Worm (Caenorhabditis elegans) whole organism, L2 larva: ENCODE data around the gene srx-24.

ENCODE experiments used
- C34F6.9 ChIP-seq: fragments of 150-350 bp; optimal IDR thresholded peaks from 2 replicates; lab custom pipeline; 2014; ENCODE audit warnings: missing biosample characterization, missing genetic modification characterization
- F13H6.1 ChIP-seq: sonication (generic microtip); optimal IDR thresholded peaks from 2 replicates; lab custom pipeline; 2016; ENCODE audit warnings: missing genetic modification characterization, missing compliant biosample characterization
- R02D3.7 ChIP-seq: fragments of 150-350 bp; optimal IDR thresholded peaks from 2 replicates; lab custom pipeline; 2014; ENCODE audit warnings: missing biosample characterization, missing genetic modification characterization
- Y55F3AM.14 ChIP-seq: fragments of 200-800 bp; sonication (Bioruptor generic); optimal IDR thresholded peaks from 2 replicates; lab custom pipeline; 2018; ENCODE audit warnings: mild to moderate bottlenecking, missing genetic modification characterization, missing compliant biosample characterization
- ZK546.5 ChIP-seq: sonication (generic microtip); optimal IDR thresholded peaks from 2 replicates; lab custom pipeline; 2017; ENCODE audit warnings: missing biosample characterization, missing genetic modification characterization
- alr-1 ChIP-seq: fragments of 150-350 bp; optimal IDR thresholded peaks from 2 replicates; lab custom pipeline; 2014; ENCODE audit warnings: missing biosample characterization, missing genetic modification characterization
- ama-1 ChIP-seq: fragments of 150-350 bp; optimal IDR thresholded peaks from 2 replicates; lab custom pipeline; 2018; ENCODE audit warnings: inconsistent platforms
- ceh-16 ChIP-seq: fragments of 150-350 bp; optimal IDR thresholded peaks from 2 replicates; lab custom pipeline; 2014; ENCODE audit warnings: missing biosample characterization, missing genetic modification characterization
- crh-2 ChIP-seq: sonication (generic microtip); optimal IDR thresholded peaks from 2 replicates; lab custom pipeline; 2017; ENCODE audit warnings: missing biosample characterization, missing genetic modification characterization
- elt-1 ChIP-seq: fragments of 150-350 bp; optimal IDR thresholded peaks from 2 replicates; lab custom pipeline; 2014; ENCODE audit warnings: missing biosample characterization, missing genetic modification characterization
- fos-1 ChIP-seq: fragments of 150-350 bp; optimal IDR thresholded peaks from 2 replicates; lab custom pipeline; 2014; ENCODE audit warnings: missing biosample characterization, missing genetic modification characterization
- gmeb-1 ChIP-seq: fragments of 150-350 bp; optimal IDR thresholded peaks from 2 replicates; lab custom pipeline; 2014; ENCODE audit warnings: missing biosample characterization, missing genetic modification characterization
- lin-11 ChIP-seq: fragments of 150-350 bp; sonication (generic microtip); optimal IDR thresholded peaks from 2 replicates; lab custom pipeline; 2014; ENCODE audit warnings: missing biosample characterization, missing genetic modification characterization, inconsistent platforms, mixed read lengths
- lin-13 ChIP-seq: fragments of 150-350 bp; optimal IDR thresholded peaks from 2 replicates; lab custom pipeline; 2014; ENCODE audit warnings: missing biosample characterization, missing genetic modification reagents, missing genetic modification characterization
- lin-39 ChIP-seq: fragments of 150-350 bp; optimal IDR thresholded peaks from 2 replicates; lab custom pipeline; 2014; ENCODE audit warnings: missing biosample characterization, missing genetic modification reagents, missing genetic modification characterization
- lsy-2 ChIP-seq, 2 experiments: fragments of 150-350 bp in 1 of 2; sonication (generic microtip) in 1 of 2; optimal IDR thresholded peaks; 2 replicates each; lab custom pipeline; 2014 to 2017; ENCODE audit warnings: missing biosample characterization in 2 of 2, missing genetic modification characterization in 2 of 2
- mbf-1 ChIP-seq: sonication (generic microtip); optimal IDR thresholded peaks from 2 replicates; lab custom pipeline; 2017; ENCODE audit warnings: missing biosample characterization, missing genetic modification characterization
- nhr-10 ChIP-seq: sonication (generic microtip); optimal IDR thresholded peaks from 2 replicates; lab custom pipeline; 2017; ENCODE audit warnings: missing biosample characterization, missing genetic modification characterization
- nhr-11 ChIP-seq: fragments of 150-350 bp; optimal IDR thresholded peaks from 2 replicates; lab custom pipeline; 2014; ENCODE audit warnings: missing biosample characterization, missing genetic modification characterization
- nhr-12 ChIP-seq: fragments of 150-350 bp; optimal IDR thresholded peaks from 2 replicates; lab custom pipeline; 2014; ENCODE audit warnings: missing biosample characterization, missing genetic modification characterization
- nhr-129 ChIP-seq: fragments of 150-350 bp; optimal IDR thresholded peaks from 2 replicates; lab custom pipeline; 2014; ENCODE audit warnings: missing biosample characterization, missing genetic modification characterization
- nhr-23 ChIP-seq: fragments of 150-350 bp; optimal IDR thresholded peaks from 2 replicates; lab custom pipeline; 2014; ENCODE audit warnings: missing biosample characterization, missing genetic modification reagents, missing genetic modification characterization
- nhr-237 ChIP-seq: fragments of 150-350 bp; optimal IDR thresholded peaks from 2 replicates; lab custom pipeline; 2014; ENCODE audit warnings: missing biosample characterization, missing genetic modification characterization
- nhr-25 ChIP-seq: fragments of 150-350 bp; sonication (generic microtip); optimal IDR thresholded peaks from 3 replicates; lab custom pipeline; 2014; ENCODE audit warnings: missing biosample characterization, missing genetic modification characterization
- nhr-77 ChIP-seq: fragments of 150-350 bp; optimal IDR thresholded peaks from 2 replicates; lab custom pipeline; 2014; ENCODE audit warnings: missing biosample characterization, missing genetic modification characterization
- peb-1 ChIP-seq: fragments of 150-350 bp; optimal IDR thresholded peaks from 2 replicates; lab custom pipeline; 2014; ENCODE audit warnings: missing biosample characterization, missing genetic modification characterization
- sem-4 ChIP-seq: fragments of 150-350 bp; optimal IDR thresholded peaks from 2 replicates; lab custom pipeline; 2014; ENCODE audit warnings: missing biosample characterization, missing genetic modification reagents, missing genetic modification characterization
- skn-1 ChIP-seq: sonication (generic microtip); optimal IDR thresholded peaks from 2 replicates; lab custom pipeline; 2017; ENCODE audit warnings: missing biosample characterization, missing genetic modification characterization
- sma-3 ChIP-seq: sonication (generic microtip); optimal IDR thresholded peaks from 2 replicates; lab custom pipeline; 2016; ENCODE audit warnings: missing genetic modification reagents, missing genetic modification characterization, missing compliant biosample characterization
- sma-9 ChIP-seq, 2 experiments: fragments of 150-350 bp in 1 of 2; sonication (generic microtip) in 1 of 2; optimal IDR thresholded peaks; 2 replicates each; lab custom pipeline; 2014 to 2016; ENCODE audit warnings: missing genetic modification characterization in 2 of 2, mild to moderate bottlenecking in 1 of 2, missing biosample characterization in 1 of 2, missing compliant biosample characterization in 1 of 2, missing genetic modification reagents in 1 of 2, moderate library complexity in 1 of 2
- snpc-4 ChIP-seq: fragments of 150-350 bp; optimal IDR thresholded peaks from 2 replicates; lab custom pipeline; 2014; ENCODE audit warnings: missing biosample characterization, missing genetic modification characterization
- unc-39 ChIP-seq: fragments of 150-350 bp; optimal IDR thresholded peaks from 2 replicates; lab custom pipeline; 2014; ENCODE audit warnings: missing biosample characterization, missing genetic modification characterization
- unc-62 ChIP-seq: fragments of 150-350 bp; optimal IDR thresholded peaks from 2 replicates; lab custom pipeline; 2014; ENCODE audit warnings: missing biosample characterization, missing genetic modification reagents, missing genetic modification characterization
- zag-1 ChIP-seq: fragments of 150-350 bp; optimal IDR thresholded peaks from 2 replicates; lab custom pipeline; 2014; ENCODE audit warnings: missing biosample characterization, missing genetic modification characterization
- ztf-11 ChIP-seq: sonication (generic microtip); optimal IDR thresholded peaks from 2 replicates; lab custom pipeline; 2017; ENCODE audit warnings: missing biosample characterization, missing genetic modification characterization
- ztf-4 ChIP-seq: fragments of 150-350 bp; optimal IDR thresholded peaks from 2 replicates; lab custom pipeline; 2014; ENCODE audit warnings: missing biosample characterization, missing genetic modification characterization

The srx-24 gene

DNA sequence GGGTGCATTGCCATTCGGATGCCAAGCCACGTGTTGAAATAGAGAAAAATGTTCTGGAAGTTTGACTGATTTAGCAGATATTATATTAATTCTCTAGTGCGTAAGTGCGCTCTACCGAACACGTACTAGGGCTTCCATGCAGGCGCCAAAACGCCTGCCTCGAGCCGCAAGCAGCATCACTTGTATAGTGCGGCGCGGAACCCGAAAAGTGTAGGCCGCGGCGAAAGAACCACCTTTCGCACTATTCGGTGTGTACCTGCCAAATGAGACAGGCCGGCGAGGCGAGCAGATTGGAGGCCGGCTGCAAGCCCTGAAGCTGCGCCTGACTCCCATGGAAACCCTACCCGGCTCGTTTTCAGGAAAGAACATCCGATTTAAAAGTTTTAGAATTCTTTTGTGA lies 10.3 kb downstream of the srx-24 start:
- TF ChIP-seq mbf-1 (tag; lab: Kevin White, UChicago): no peak
- TF ChIP-seq elt-1 (tag; lab: Kevin White, UChicago): no peak
- no peak for TF ChIP-seq Y55F3AM.14
- TF ChIP-seq snpc-4: peak; percentile 8

DNA sequence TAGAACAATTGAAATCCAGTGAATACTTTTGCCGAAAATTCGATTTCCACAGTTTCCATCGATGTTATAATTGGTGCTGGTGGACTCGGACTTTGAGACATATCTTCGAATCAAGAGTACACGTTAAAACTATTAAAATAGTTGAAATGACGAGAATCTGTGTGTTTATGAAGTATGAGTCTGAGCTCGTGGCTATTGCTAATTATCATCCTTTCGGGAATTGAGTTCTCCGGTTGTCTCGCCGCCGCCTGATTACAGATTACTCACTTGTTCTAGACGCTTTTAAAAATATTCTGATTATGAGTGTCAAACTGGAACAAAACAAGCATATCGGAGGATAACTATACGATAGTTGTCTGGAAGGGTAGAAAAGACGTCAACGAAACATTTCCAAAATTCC lies 11.7 kb downstream of the srx-24 start, which contains the start of gene srg-56:
Gene srg-56, minus strand, starts transcription at position 101 of the 400 bp plus-strand sequence.
- no peak for TF ChIP-seq nhr-129 (tag; lab: Kevin White, UChicago)
- no peak for TF ChIP-seq elt-1 (tag; lab: Kevin White, UChicago)
- TF ChIP-seq lin-11 (tag; lab: Kevin White, UChicago): no peak
- TF ChIP-seq ztf-4 (tag; lab: Kevin White, UChicago): no peak
- no peak for TF ChIP-seq nhr-12 (tag; lab: Kevin White, UChicago)

DNA sequence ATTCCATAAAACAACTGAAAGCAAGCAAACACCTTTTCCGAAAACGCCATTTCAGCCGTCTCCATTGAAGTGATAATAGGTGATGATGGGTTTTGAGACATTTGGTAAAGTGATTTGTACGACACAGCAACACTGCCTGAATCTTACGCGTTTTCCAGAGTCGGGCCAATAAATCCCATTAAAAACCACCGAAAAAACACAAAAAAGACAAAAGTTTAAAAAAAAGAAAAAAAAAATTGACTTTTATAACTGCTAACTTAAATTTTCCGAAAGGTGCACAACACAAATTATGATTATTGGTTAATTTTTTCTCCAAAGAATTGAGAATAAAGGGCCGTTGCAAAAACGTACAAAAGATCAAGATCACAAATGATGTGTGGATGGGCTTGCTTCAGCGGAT lies 15.5 kb downstream of the srx-24 start, which contains the start of gene srg-57:
Gene srg-57, minus strand, starts transcription at position 101 of the 400 bp plus-strand sequence.
- no peak for TF ChIP-seq lin-11 (tag; lab: Kevin White, UChicago)
- TF ChIP-seq alr-1 (tag; lab: Kevin White, UChicago): no peak
- no peak for TF ChIP-seq fos-1 (tag; lab: Kevin White, UChicago)
- TF ChIP-seq sma-3 (GFP tag; lab: Kevin White, UChicago): no peak
- TF ChIP-seq zag-1 (tag; lab: Kevin White, UChicago): no peak
- TF ChIP-seq lsy-2 (tag; optimal IDR thresholded peaks at IDR 0.05; lab: Kevin White, UChicago): no peak
- TF ChIP-seq peb-1: no peak
- no peak for TF ChIP-seq ceh-16 (tag; lab: Kevin White, UChicago)
- no peak for TF ChIP-seq nhr-25 (tag; lab: Kevin White, UChicago)
- no peak for TF ChIP-seq sem-4 (tag; lab: Kevin White, UChicago)
- TF ChIP-seq nhr-77 (tag; lab: Kevin White, UChicago): no peak
- no peak for TF ChIP-seq skn-1 (tag; lab: Kevin White, UChicago)
- no peak for TF ChIP-seq nhr-237 (tag; lab: Kevin White, UChicago)
- no peak for TF ChIP-seq nhr-23 (tag; lab: Kevin White, UChicago)
- no peak for TF ChIP-seq unc-39

DNA sequence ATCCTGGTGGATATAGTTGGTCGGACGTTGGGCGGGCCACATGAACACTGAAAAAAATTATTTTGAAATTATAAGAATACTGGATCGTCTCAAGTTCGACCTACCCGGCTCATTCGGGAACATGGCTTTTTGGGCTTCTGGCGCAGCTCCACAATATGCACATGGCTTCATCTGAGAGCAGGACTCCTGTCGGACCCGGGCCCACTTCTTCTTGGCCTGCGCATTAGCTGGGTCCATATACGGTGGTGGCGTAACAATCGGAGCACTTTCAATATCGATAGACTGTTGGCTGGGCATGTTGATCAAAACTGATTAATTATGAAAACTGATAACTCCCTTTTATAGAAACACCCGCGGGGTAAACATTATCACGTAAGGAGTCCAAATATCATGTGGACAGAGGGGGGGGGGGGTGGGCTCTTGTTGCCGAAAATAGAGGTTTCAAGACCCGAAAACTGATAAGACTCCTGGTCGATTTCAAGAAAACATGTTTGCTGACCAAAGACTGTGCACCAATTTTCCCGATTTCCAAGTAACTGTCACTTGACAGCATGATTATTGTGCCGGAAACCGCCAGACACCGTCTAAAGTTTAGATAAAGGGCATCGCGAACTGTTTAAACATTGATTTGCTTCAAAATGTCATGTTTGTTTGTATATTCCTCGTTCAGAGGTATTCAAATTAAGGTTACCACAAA lies 19.0 kb downstream of the srx-24 start, which contains the start of gene dod-3:
Gene dod-3, minus strand, starts transcription at position 315 of the 697 bp plus-strand sequence.
- no peak for TF ChIP-seq lin-13 (GFP tag; lab: Kevin White, UChicago)
- no peak for TF ChIP-seq unc-62 (GFP tag; lab: Kevin White, UChicago)
- no peak for TF ChIP-seq ztf-4 (tag; lab: Kevin White, UChicago)
- TF ChIP-seq F13H6.1 (tag; lab: Kevin White, UChicago): peak; percentile 57
- TF ChIP-seq, all 48 proteins: peak for 1

- TF ChIP-seq nhr-129 (tag; lab: Kevin White, UChicago): no peak
- TF ChIP-seq zag-1 (tag; lab: Kevin White, UChicago): no peak
- TF ChIP-seq fos-1 (tag; lab: Kevin White, UChicago): no peak
- TF ChIP-seq nhr-11 (tag; lab: Kevin White, UChicago): no peak
- TF ChIP-seq mbf-1 (tag; lab: Kevin White, UChicago): no peak
- TF ChIP-seq alr-1 (tag; lab: Kevin White, UChicago): no peak
- TF ChIP-seq lin-11 (tag; lab: Kevin White, UChicago): no peak
- no peak for TF ChIP-seq peb-1
- no peak for TF ChIP-seq unc-62 (GFP tag; lab: Kevin White, UChicago)
- TF ChIP-seq R02D3.7 (tag; lab: Kevin White, UChicago): no peak
- no peak for TF ChIP-seq gmeb-1 (tag; lab: Kevin White, UChicago)
- no peak for TF ChIP-seq ceh-16 (tag; lab: Kevin White, UChicago)
- no peak for TF ChIP-seq ztf-11
- TF ChIP-seq nhr-12 (tag; lab: Kevin White, UChicago): no peak
- no peak for TF ChIP-seq lin-39 (tag; lab: Kevin White, UChicago)
These were observed 21.7 kb downstream of the srx-24 start, which contains the start of gene str-33 for ce11 chrV:2728236-2728635. Gene str-33, plus strand, starts transcription at chrV:2728536.

ce11 chrV:2727101-2727500 lies 22.8 kb downstream of the srx-24 start, which contains the start of gene str-13:
Gene str-13, minus strand, starts transcription at chrV:2727201.
- no peak for TF ChIP-seq nhr-11 (tag; lab: Kevin White, UChicago)
- no peak for TF ChIP-seq alr-1 (tag; lab: Kevin White, UChicago)
- TF ChIP-seq ztf-4 (tag; lab: Kevin White, UChicago): no peak
- no peak for TF ChIP-seq nhr-10 (tag; lab: Kevin White, UChicago)
- TF ChIP-seq crh-2 (tag; lab: Kevin White, UChicago): no peak
- TF ChIP-seq C34F6.9: no peak
- no peak for TF ChIP-seq nhr-77 (tag; lab: Kevin White, UChicago)
- TF ChIP-seq Y55F3AM.14: no peak
- TF ChIP-seq ama-1: no peak
- TF ChIP-seq ceh-16 (tag; lab: Kevin White, UChicago): no peak
- TF ChIP-seq unc-39: no peak
- no peak for TF ChIP-seq ZK546.5
- TF ChIP-seq sma-9 (GFP tag; optimal IDR thresholded peaks at IDR 0.05; lab: Kevin White, UChicago): no peak
- no peak for TF ChIP-seq sma-9 (tag; optimal IDR thresholded peaks at IDR 0.05; lab: Kevin White, UChicago)
- TF ChIP-seq, all 48 proteins: peak for 0
